Fruit fly (Drosophila melanogaster) whole organism, wandering third instar larva: ENCODE measurements around the gene soti.

ENCODE experiments used
- CG32264 ChIP-seq: fragments of 200-800 bp; sonication (Bioruptor generic); optimal IDR thresholded peaks from 2 replicates; lab custom pipeline; 2016; ENCODE audit warnings: missing biosample characterization, missing genetic modification characterization
- CrebA ChIP-seq: fragments of 200-800 bp; sonication (Bioruptor generic); optimal IDR thresholded peaks from 2 replicates; lab custom pipeline; 2016; ENCODE audit warnings: missing biosample characterization, mild to moderate bottlenecking, missing genetic modification characterization, borderline replicate concordance
- Dfd ChIP-seq: fragments of >200 bp; optimal IDR thresholded peaks from 2 replicates; lab custom pipeline; 2017; ENCODE audit warnings: missing biosample characterization, missing genetic modification characterization
- Dif ChIP-seq: fragments of 200-275, 200-300 bp; sonication (Bioruptor generic); optimal IDR thresholded peaks from 2 replicates; lab custom pipeline; 2018; ENCODE audit warnings: missing biosample characterization, missing genetic modification characterization; ENCODE audit not compliant: partially characterized antibody
- GATAd ChIP-seq: sonication (Bioruptor generic); optimal IDR thresholded peaks from 2 replicates; lab custom pipeline; 2016; ENCODE audit warnings: missing biosample characterization, missing genetic modification characterization
- HLH106 ChIP-seq: fragments of 200-800 bp; optimal IDR thresholded peaks from 3 replicates; lab custom pipeline; 2019; ENCODE audit warnings: missing biosample characterization, mild to moderate bottlenecking, missing genetic modification characterization, moderate library complexity
- Hnf4 ChIP-seq: fragments of 200-800 bp; sonication (Bioruptor generic); optimal IDR thresholded peaks from 2 replicates; lab custom pipeline; 2016; ENCODE audit warnings: missing biosample characterization, mild to moderate bottlenecking, missing genetic modification characterization
- Hr78 ChIP-seq: fragments of >200 bp; optimal IDR thresholded peaks from 2 replicates; lab custom pipeline; 2017; ENCODE audit warnings: missing biosample characterization, missing genetic modification characterization
- Hr83 ChIP-seq: fragments of 200-300 bp; sonication (Bioruptor generic); optimal IDR thresholded peaks from 2 replicates; lab custom pipeline; 2016; ENCODE audit warnings: missing biosample characterization, mild to moderate bottlenecking, missing genetic modification characterization, moderate library complexity; ENCODE audit not compliant: poor library complexity, severe bottlenecking
- Jra ChIP-seq: sonication (Bioruptor generic); optimal IDR thresholded peaks from 2 replicates; lab custom pipeline; 2016; ENCODE audit warnings: missing biosample characterization, missing genetic modification characterization
- Myc ChIP-seq: fragments of >200 bp; optimal IDR thresholded peaks from 2 replicates; lab custom pipeline; 2017
- N ChIP-seq: fragments of >200 bp; optimal IDR thresholded peaks from 2 replicates; lab custom pipeline; 2018; ENCODE audit warnings: missing biosample characterization, missing external identifiers, missing genetic modification characterization
- OdsH ChIP-seq: fragments of 200-800 bp; sonication (Bioruptor generic); optimal IDR thresholded peaks from 2 replicates; lab custom pipeline; 2016; ENCODE audit warnings: missing biosample characterization, mild to moderate bottlenecking, missing genetic modification characterization
- Rel ChIP-seq, 2 experiments: fragments of 200-800 bp; sonication (Bioruptor generic) in 1 of 2; optimal IDR thresholded peaks; 2 replicates in 1 of 2; 3 replicates in 1 of 2; lab custom pipeline; 2016 to 2019; ENCODE audit warnings: mild to moderate bottlenecking in 2 of 2, missing biosample characterization in 2 of 2, missing genetic modification characterization in 2 of 2, moderate library complexity in 1 of 2
- Sp1 ChIP-seq: fragments of 200-800 bp; sonication (Bioruptor generic); optimal IDR thresholded peaks from 3 replicates; lab custom pipeline; 2019; ENCODE audit warnings: missing biosample characterization, mild to moderate bottlenecking, missing genetic modification characterization, moderate library complexity
- Vsx2 ChIP-seq: fragments of 200-300, 225-300 bp; sonication (Bioruptor generic); optimal IDR thresholded peaks from 2 replicates; lab custom pipeline; 2018; ENCODE audit warnings: missing biosample characterization, missing genetic modification characterization; ENCODE audit not compliant: partially characterized antibody
- br ChIP-seq: fragments of 200-800 bp; sonication (Bioruptor generic); optimal IDR thresholded peaks from 2 replicates; lab custom pipeline; 2016; ENCODE audit warnings: missing biosample characterization, missing genetic modification characterization
- brk ChIP-seq: fragments of 200-800 bp; sonication (Bioruptor generic); optimal IDR thresholded peaks from 2 replicates; lab custom pipeline; 2016; ENCODE audit warnings: missing biosample characterization, mild to moderate bottlenecking, missing genetic modification characterization
- dl ChIP-seq, 2 experiments: fragments of 175-275, 200-275 bp in 1 of 2; fragments of 200-275 bp in 1 of 2; sonication (Bioruptor generic); optimal IDR thresholded peaks; lab custom pipeline; 2018; ENCODE audit warnings: mild to moderate bottlenecking in 2 of 2, missing biosample characterization in 2 of 2, missing genetic modification characterization in 2 of 2, moderate library complexity in 2 of 2; ENCODE audit not compliant: partially characterized antibody in 2 of 2, insufficient read depth in 1 of 2
- dmrt93B ChIP-seq: fragments of 200-800 bp; sonication (Bioruptor generic); optimal IDR thresholded peaks from 2 replicates; lab custom pipeline; 2018; ENCODE audit warnings: missing biosample characterization, mild to moderate bottlenecking, missing genetic modification characterization
- dsf ChIP-seq: sonication (Bioruptor generic); optimal IDR thresholded peaks from 2 replicates; lab custom pipeline; 2016; ENCODE audit warnings: missing biosample characterization, missing genetic modification characterization, borderline replicate concordance
- ey ChIP-seq: fragments of 200-800 bp; sonication (Bioruptor generic); optimal IDR thresholded peaks from 2 replicates; lab custom pipeline; 2016; ENCODE audit warnings: missing biosample characterization, missing genetic modification characterization
- foxo ChIP-seq, 2 experiments: fragments of 200-800 bp; sonication (Bioruptor generic); optimal IDR thresholded peaks; 2 replicates in 1 of 2; 3 replicates in 1 of 2; lab custom pipeline; 2016 to 2017; ENCODE audit warnings: missing biosample characterization in 2 of 2, missing genetic modification characterization in 2 of 2
- fru ChIP-seq: fragments of 200-800 bp; sonication (Bioruptor generic); optimal IDR thresholded peaks from 3 replicates; lab custom pipeline; 2016; ENCODE audit warnings: missing biosample characterization, mild to moderate bottlenecking, missing genetic modification characterization
- h ChIP-seq: fragments of 200-800 bp; sonication (Bioruptor generic); optimal IDR thresholded peaks from 3 replicates; lab custom pipeline; 2016; ENCODE audit warnings: missing biosample characterization, mild to moderate bottlenecking, missing genetic modification characterization
- jim ChIP-seq: fragments of 175-275, 200-325 bp; sonication (Bioruptor generic); optimal IDR thresholded peaks from 2 replicates; lab custom pipeline; 2016; ENCODE audit warnings: missing biosample characterization, mild to moderate bottlenecking, missing genetic modification characterization
- lola ChIP-seq: fragments of >200 bp; optimal IDR thresholded peaks from 2 replicates; lab custom pipeline; 2017; ENCODE audit warnings: missing biosample characterization, missing genetic modification characterization
- psq ChIP-seq: fragments of 200-800 bp; sonication (Bioruptor generic); optimal IDR thresholded peaks from 3 replicates; lab custom pipeline; 2017; ENCODE audit warnings: missing biosample characterization, mild to moderate bottlenecking, missing genetic modification characterization, moderate library complexity
- rgr ChIP-seq: fragments of 200-800 bp; sonication (Bioruptor generic); optimal IDR thresholded peaks from 3 replicates; lab custom pipeline; 2016; ENCODE audit warnings: missing biosample characterization, mild to moderate bottlenecking, missing genetic modification characterization
- sage ChIP-seq: fragments of 200-800 bp; sonication (Bioruptor generic); optimal IDR thresholded peaks from 2 replicates; lab custom pipeline; 2016; ENCODE audit warnings: missing biosample characterization, mild to moderate bottlenecking, missing genetic modification characterization
- sv ChIP-seq: fragments of 200-800 bp; sonication (Bioruptor generic); optimal IDR thresholded peaks from 3 replicates; lab custom pipeline; 2016; ENCODE audit warnings: missing biosample characterization, missing genetic modification characterization
- tai ChIP-seq: sonication (Bioruptor generic); optimal IDR thresholded peaks from 2 replicates; lab custom pipeline; 2016; ENCODE audit warnings: missing biosample characterization, missing genetic modification characterization
- usp ChIP-seq: fragments of >200 bp; optimal IDR thresholded peaks from 2 replicates; lab custom pipeline; 2017; ENCODE audit warnings: missing biosample characterization, missing genetic modification characterization
- woc ChIP-seq: sonication (Bioruptor generic); optimal IDR thresholded peaks from 2 replicates; lab custom pipeline; 2016; ENCODE audit warnings: missing biosample characterization, mild to moderate bottlenecking, missing genetic modification characterization

Gene soti

DNA sequence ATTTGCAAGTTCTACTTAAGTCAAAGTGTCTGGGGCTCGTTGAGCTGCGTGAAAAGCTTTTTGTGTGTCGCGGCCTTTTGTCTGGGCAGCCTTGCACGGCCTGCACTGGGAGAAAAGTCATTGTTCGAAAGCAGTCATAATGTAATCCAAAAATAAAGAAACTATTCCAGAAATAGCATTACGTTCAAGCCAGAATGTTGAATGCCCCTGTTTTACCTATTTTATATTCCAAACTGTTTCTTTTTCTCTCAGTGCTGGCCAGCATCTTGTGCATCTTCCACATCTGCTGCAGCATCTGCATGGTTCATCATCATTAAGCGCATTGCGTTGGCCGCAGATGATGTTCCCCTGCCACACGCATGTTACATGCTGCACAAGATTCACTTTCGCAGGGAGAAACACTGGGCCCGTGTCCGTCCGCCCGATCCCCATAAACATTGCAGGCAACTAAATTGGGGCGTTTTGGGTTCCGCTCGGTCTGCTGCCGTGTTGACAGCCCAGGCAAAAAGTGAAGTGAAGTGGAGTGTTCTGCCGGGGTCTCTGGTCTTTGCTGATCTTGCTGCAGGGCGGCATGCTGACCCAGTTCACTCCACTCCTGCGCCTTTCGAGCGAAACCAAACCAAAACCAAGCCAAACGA, 32.0 kb upstream of the soti start (continued):
- TF ChIP-seq HLH106 (tag; lab: Kevin White, UChicago) (peak; percentile 83), Hr78 (GFP tag; lab: Kevin White, UChicago) (no peak), tai (GFP tag; lab: Kevin White, UChicago) (peak; percentile 88), Vsx2 (no peak)

DNA sequence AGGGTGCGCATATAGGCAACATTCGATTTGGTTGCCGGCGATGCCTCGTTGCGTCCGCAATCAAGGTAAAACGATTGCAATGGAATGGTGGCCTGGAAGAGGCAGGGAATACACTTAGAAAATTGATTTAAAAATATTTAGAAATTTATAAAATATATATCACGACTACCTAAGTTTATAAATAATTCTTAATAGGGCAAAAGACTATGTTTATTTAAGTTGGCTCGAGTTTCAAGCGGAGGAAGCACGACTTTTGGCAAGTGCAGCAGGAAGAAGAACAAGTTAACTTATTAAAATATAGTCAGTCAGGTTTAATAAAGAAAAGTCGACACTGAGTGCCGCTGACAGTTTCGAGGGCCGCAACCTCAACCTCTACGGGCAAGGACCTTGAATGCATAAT, 28.9 kb upstream of the soti start:
- TF ChIP-seq br (GFP tag; lab: Kevin White, UChicago) (no peak), Dfd (GFP tag; lab: Kevin White, UChicago) (no peak), Dif (GFP tag; lab: Kevin White, UChicago) (no peak), Jra (GFP tag; lab: Kevin White, UChicago) (no peak), Sp1 (no peak), CG32264 (GFP tag; lab: Kevin White, UChicago) (no peak), dsf (no peak), Hr83 (GFP tag; lab: Kevin White, UChicago) (no peak), OdsH (GFP tag; lab: Kevin White, UChicago) (no peak), rgr (GFP tag; lab: Kevin White, UChicago) (peak; percentile 3), foxo (GFP tag; optimal IDR thresholded peaks at IDR 0.05; lab: Kevin White, UChicago) (peak in 1 of 2 experiments; percentile 1), CrebA (GFP tag; lab: Kevin White, UChicago) (no peak), tai (GFP tag; lab: Kevin White, UChicago) (no peak), sage (GFP tag; lab: Kevin White, UChicago) (no peak)

DNA sequence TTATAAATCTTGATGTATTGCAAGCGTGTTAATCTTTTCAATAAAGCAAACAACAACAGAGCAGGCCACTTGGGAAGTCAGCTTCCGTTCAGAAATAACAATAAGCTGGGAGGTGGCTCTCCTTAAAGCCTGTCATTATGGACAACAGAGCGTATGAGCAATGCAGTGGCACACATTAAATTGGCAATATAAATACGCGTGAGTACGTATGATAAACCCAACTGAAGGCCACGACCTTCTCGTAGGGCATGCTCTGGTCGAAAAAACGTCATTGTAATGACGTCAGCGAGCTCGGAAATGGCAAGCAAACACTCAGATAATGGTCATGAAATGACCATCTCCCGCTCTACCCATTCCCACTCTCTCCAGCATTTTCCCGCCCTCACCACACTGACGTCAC, 25.1 kb upstream of the soti start:
- no peak for TF ChIP-seq brk (GFP tag; lab: Kevin White, UChicago)

DNA sequence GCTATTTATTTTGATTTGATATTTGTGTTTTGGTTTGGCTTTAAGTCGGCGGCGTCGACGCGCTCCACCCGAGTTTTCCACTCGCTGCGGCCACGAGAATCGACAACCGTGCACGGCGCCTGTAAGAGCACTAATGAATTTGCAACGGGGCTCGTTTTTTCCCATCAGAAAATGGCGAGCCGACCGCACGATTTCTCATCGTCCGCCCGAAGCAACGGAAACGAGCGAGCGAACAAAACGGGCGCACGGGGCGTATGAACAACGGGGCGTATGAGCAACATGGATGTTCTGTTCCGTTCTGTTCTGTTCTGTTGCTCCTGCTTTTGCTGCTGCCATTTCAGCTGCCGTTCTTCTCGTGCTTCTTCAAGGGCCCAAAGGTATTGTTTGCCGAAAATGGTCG, 23.8 kb upstream of the soti start:
- TF ChIP-seq HLH106 (tag; lab: Kevin White, UChicago) (no peak), psq (GFP tag; lab: Kevin White, UChicago) (no peak), br (GFP tag; lab: Kevin White, UChicago) (no peak), OdsH (GFP tag; lab: Kevin White, UChicago) (no peak), GATAd (GFP tag; lab: Kevin White, UChicago) (no peak), dl (GFP tag; optimal IDR thresholded peaks at IDR 0.05; lab: Kevin White, UChicago; ENCODE audit: insufficient read depth in 1 of 2, partially characterized antibody in 2 of 2) (no peak), sage (GFP tag; lab: Kevin White, UChicago) (no peak), brk (GFP tag; lab: Kevin White, UChicago) (no peak), Myc (no peak), Hr83 (GFP tag; lab: Kevin White, UChicago) (no peak), foxo (GFP tag; optimal IDR thresholded peaks at IDR 0.05; lab: Kevin White, UChicago) (no peak)

DNA sequence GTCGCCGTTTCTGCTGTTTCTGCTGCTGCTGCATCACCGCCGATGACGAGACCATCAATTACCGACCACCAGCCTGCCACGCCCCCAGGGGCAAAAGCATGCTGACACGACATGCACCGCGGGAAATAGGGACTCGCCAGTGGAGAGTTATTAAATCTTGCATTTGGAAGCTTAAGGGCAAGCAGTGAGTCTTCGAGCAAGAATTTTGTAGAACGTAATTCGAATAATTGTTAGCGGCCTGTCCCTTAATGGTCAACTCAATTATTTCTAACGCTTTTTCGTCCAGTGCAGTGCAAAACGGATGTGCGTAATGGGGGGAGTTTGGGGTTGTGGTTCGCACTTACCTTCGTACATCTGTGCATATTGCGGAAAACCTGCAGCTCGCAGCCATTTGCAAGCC, 17.9 kb upstream of the soti start:
- TF ChIP-seq lola = no peak
- peak; percentile 42 for TF ChIP-seq HLH106 (tag; lab: Kevin White, UChicago)
- peak; percentile 3 for TF ChIP-seq woc (GFP tag; lab: Kevin White, UChicago)
- no peak for TF ChIP-seq sage (GFP tag; lab: Kevin White, UChicago)
- no peak for TF ChIP-seq Myc
- TF ChIP-seq Vsx2 = no peak
- TF ChIP-seq Hnf4 (GFP tag; lab: Kevin White, UChicago) = no peak
- peak; percentile 26 for TF ChIP-seq OdsH (GFP tag; lab: Kevin White, UChicago)
- peak; percentile 43 for TF ChIP-seq br (GFP tag; lab: Kevin White, UChicago)
- peak; percentile 52 for TF ChIP-seq ey
- TF ChIP-seq sv (GFP tag; lab: Kevin White, UChicago) = no peak
- no peak for TF ChIP-seq Dif (GFP tag; lab: Kevin White, UChicago)
- TF ChIP-seq N (GFP tag; lab: Kevin White, UChicago) = no peak
- no peak for TF ChIP-seq rgr (GFP tag; lab: Kevin White, UChicago)
- TF ChIP-seq usp (GFP tag; lab: Kevin White, UChicago) = no peak
- TF ChIP-seq CrebA (GFP tag; lab: Kevin White, UChicago) = no peak
- peak in 1 of 2 experiments; percentile 62 for TF ChIP-seq foxo (GFP tag; optimal IDR thresholded peaks at IDR 0.05; lab: Kevin White, UChicago)
- TF ChIP-seq Hr78 (GFP tag; lab: Kevin White, UChicago) = no peak
- TF ChIP-seq dmrt93B (GFP tag; lab: Kevin White, UChicago) = peak; percentile 34
- TF ChIP-seq Sp1 = peak; percentile 46
- no peak for TF ChIP-seq Rel (GFP tag; optimal IDR thresholded peaks at IDR 0.05; lab: Kevin White, UChicago)
- no peak for TF ChIP-seq Rel (tag; optimal IDR thresholded peaks at IDR 0.05; lab: Kevin White, UChicago)
- TF ChIP-seq dsf = no peak
- peak; percentile 76 for TF ChIP-seq fru (GFP tag; lab: Kevin White, UChicago)
- no peak for TF ChIP-seq Jra (GFP tag; lab: Kevin White, UChicago)
- no peak for TF ChIP-seq brk (GFP tag; lab: Kevin White, UChicago)
- TF ChIP-seq GATAd (GFP tag; lab: Kevin White, UChicago) = no peak
- no peak for TF ChIP-seq psq (GFP tag; lab: Kevin White, UChicago)
- TF ChIP-seq dl (GFP tag; optimal IDR thresholded peaks at IDR 0.05; lab: Kevin White, UChicago; ENCODE audit: insufficient read depth in 1 of 2, partially characterized antibody in 2 of 2) = no peak
- TF ChIP-seq h = peak; percentile 61
- TF ChIP-seq jim (GFP tag; lab: Kevin White, UChicago) = no peak
